Worm (Caenorhabditis elegans): ENCODE measurements around the gene clec-254.
"Not testable (repeated sequence)": the region's sequence is repeated elsewhere in the genome, so short reads cannot be mapped to it uniquely, and the experiment has no call there.

The clec-254 gene

ce11 chrV:18754328-18754727, at the start of gene clec-254:
Gene clec-254, minus strand, starts transcription at chrV:18754428.
- TF ChIP-seq nhr-11 (tag; optimal IDR thresholded peaks at IDR 0.05); ama-1 (optimal IDR thresholded peaks at IDR 0.05); Y55F3AM.14 (GFP tag; optimal IDR thresholded peaks at IDR 0.05): not testable (repeated sequence)

DNA sequence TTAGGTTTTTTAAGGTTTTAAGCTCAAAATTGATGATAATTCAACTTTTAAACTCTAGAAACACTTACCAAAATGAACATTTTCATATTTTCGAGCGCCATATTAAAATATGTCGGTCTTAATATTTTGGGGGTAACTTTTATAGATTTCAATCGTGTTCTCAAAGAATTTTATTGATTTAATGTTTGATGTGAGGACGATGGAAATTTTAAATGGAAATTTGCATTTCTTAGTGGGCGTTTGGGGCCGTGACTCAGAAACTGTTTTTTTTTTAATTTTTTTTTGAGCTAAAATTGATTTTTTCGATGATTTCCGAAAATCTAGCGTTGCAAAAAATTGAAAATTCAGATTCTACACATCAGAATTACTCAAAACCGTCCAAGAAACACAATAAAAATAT, 49.0 kb upstream of the clec-254 start, which contains the start of gene C54E10.10:
TSS of gene C54E10.10 (minus strand) at position 101 of the 400 bp plus-strand sequence.
- TF ChIP-seq mdl-1 (tag; optimal IDR thresholded peaks at IDR 0.05) = no peak

- TF ChIP-seq aly-2 (tag; optimal IDR thresholded peaks at IDR 0.05) (no peak), skn-1 (tag; optimal IDR thresholded peaks at IDR 0.05) (no peak), nhr-237 (tag; optimal IDR thresholded peaks at IDR 0.05) (no peak), lin-39 (tag; optimal IDR thresholded peaks at IDR 0.05) (no peak), ceh-82 (tag; optimal IDR thresholded peaks at IDR 0.05) (no peak), lsy-2 (tag; optimal IDR thresholded peaks at IDR 0.05) (no peak), sem-4 (tag; optimal IDR thresholded peaks at IDR 0.05) (no peak), nhr-129 (tag; optimal IDR thresholded peaks at IDR 0.05) (no peak), ZK546.5 (tag; optimal IDR thresholded peaks at IDR 0.05) (no peak), dmd-4 (tag; optimal IDR thresholded peaks at IDR 0.05) (no peak), C34F6.9 (tag; optimal IDR thresholded peaks at IDR 0.05) (no peak), alr-1 (tag; optimal IDR thresholded peaks at IDR 0.05) (no peak), peb-1 (tag; optimal IDR thresholded peaks at IDR 0.05) (no peak), nhr-25 (tag; optimal IDR thresholded peaks at IDR 0.05) (no peak)
These were observed 47.8 kb upstream of the clec-254 start, which contains the start of gene C54E10.11 for ce11 chrV:18802077-18802476. Gene C54E10.11, minus strand, starts transcription at chrV:18802177.

DNA sequence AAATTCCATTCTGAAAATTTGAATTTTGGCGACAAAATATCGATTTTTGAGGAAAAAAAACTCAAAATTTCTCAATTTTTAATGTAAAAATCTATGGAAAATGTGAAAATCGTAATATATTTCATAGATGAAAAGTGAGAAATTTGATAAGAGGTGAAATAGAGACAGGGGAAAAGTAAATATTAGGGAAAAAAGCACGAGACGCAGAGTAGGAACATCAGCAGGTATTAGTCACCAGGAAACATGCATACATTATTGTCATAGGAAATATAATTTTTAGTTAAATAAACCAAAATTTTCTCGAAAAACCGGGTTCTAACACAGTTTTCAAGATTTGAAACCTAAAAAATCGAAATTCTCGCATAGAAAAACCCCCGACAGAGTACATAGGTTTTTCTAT, 46.6 kb upstream of the clec-254 start, which contains the start of gene nhr-170:
TSS of gene nhr-170 (minus strand) at position 16 of the 400 bp plus-strand sequence.
- no peak for TF ChIP-seq nhr-77 (tag; optimal IDR thresholded peaks at IDR 0.05)
- peak; percentile 81 for TF ChIP-seq fos-1 (tag; optimal IDR thresholded peaks at IDR 0.05)

- peak; percentile 34 for TF ChIP-seq fos-1 (tag; optimal IDR thresholded peaks at IDR 0.05)
- no peak for TF ChIP-seq F13H6.1 (tag; optimal IDR thresholded peaks at IDR 0.05)
- TF ChIP-seq mbf-1 (tag; optimal IDR thresholded peaks at IDR 0.05) = no peak
These were observed 36.4 kb upstream of the clec-254 start, which contains the start of gene nhr-231 for ce11 chrV:18790658-18791057. Gene nhr-231, plus strand, starts transcription at chrV:18790958.

- no peak for TF ChIP-seq nhr-23 (tag; optimal IDR thresholded peaks at IDR 0.05)
- no peak for TF ChIP-seq ceh-82 (tag; optimal IDR thresholded peaks at IDR 0.05)
- no peak for TF ChIP-seq mdl-1 (tag; optimal IDR thresholded peaks at IDR 0.05)
- no peak for TF ChIP-seq ztf-11 (tag; optimal IDR thresholded peaks at IDR 0.05)
- peak; percentile 73 for TF ChIP-seq fos-1 (tag; optimal IDR thresholded peaks at IDR 0.05)
- TF ChIP-seq ztf-4 (tag; optimal IDR thresholded peaks at IDR 0.05) = no peak
- no peak for TF ChIP-seq R02D3.7 (tag; optimal IDR thresholded peaks at IDR 0.05)
- TF ChIP-seq nhr-10 (tag; optimal IDR thresholded peaks at IDR 0.05) = no peak
These were observed 33.2 kb upstream of the clec-254 start, which contains the start of gene Y17D7B.2 for ce11 chrV:18787417-18787918. Gene Y17D7B.2, plus strand, starts transcription at chrV:18787739.

DNA sequence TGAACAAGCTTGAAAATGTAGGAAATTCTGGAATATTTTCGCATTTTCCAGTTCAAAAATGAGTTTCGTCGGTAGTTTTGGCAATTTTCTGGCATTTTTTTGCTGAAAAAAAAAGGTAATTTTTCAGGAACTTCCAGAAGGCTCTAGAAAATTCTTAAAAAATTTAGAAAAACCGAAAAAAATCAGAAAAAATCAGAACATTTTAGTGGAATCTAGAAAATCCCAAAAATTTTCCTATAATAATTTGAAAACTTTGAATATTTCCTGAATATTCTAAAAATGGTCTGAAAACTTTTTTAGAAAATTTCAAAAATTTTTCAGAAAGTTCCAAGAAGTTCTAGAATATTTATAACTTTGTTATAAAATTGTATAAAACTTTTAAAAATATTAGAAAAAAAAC, 32.5 kb upstream of the clec-254 start, which contains the start of gene Y17D7B.3:
TSS of gene Y17D7B.3 (minus strand) at position 101 of the 400 bp plus-strand sequence.
- TF ChIP-seq mbf-1 (tag; optimal IDR thresholded peaks at IDR 0.05) (no peak), ztf-1 (GFP tag; conservative IDR thresholded peaks at IDR 0.05) (no peak), elt-1 (tag; optimal IDR thresholded peaks at IDR 0.05) (no peak), lsy-2 (tag; optimal IDR thresholded peaks at IDR 0.05) (no peak), ZK546.5 (tag; optimal IDR thresholded peaks at IDR 0.05) (no peak), nhr-129 (tag; optimal IDR thresholded peaks at IDR 0.05) (no peak), sma-3 (GFP tag; optimal IDR thresholded peaks at IDR 0.05) (no peak), alr-1 (tag; optimal IDR thresholded peaks at IDR 0.05) (no peak), sem-4 (tag; optimal IDR thresholded peaks at IDR 0.05) (no peak)

Measured in whole organism, L2 larva.